Fruit fly (Drosophila melanogaster) whole organism, embryonic: ENCODE measurements around the gene RabX4.

ENCODE experiments used
- Adf1 ChIP-seq: fragments of 200-800 bp; sonication (Bioruptor generic); IDR thresholded peaks from 2 replicates; pipeline ENCODE4 v1.3.6; 2022; ENCODE audit warnings: missing biosample characterization, missing genetic modification characterization
- CG10979 ChIP-seq: fragments of 200-800 bp; sonication (Bioruptor generic); optimal IDR thresholded peaks from 2 replicates; lab custom pipeline; 2018; ENCODE audit warnings: missing biosample characterization, mild to moderate bottlenecking, missing genetic modification characterization, moderate library complexity
- CG12236 ChIP-seq: fragments of 200-800 bp; sonication (Bioruptor generic); optimal IDR thresholded peaks from 2 replicates; lab custom pipeline; 2016; ENCODE audit warnings: missing biosample characterization, missing genetic modification characterization
- CG12659 ChIP-seq: fragments of 200-800 bp; sonication (Bioruptor generic); optimal IDR thresholded peaks from 3 replicates; lab custom pipeline; 2017; ENCODE audit warnings: mild to moderate bottlenecking, missing biosample characterization, missing genetic modification reagents, missing genetic modification characterization
- CG12942 ChIP-seq: fragments of 200-800 bp; sonication (Bioruptor generic); optimal IDR thresholded peaks from 3 replicates; lab custom pipeline; 2016; ENCODE audit warnings: missing biosample characterization, missing genetic modification characterization
- CG13424 ChIP-seq: fragments of 200-800 bp; sonication (Bioruptor generic); optimal IDR thresholded peaks from 2 replicates; lab custom pipeline; 2019; ENCODE audit warnings: missing biosample characterization, mild to moderate bottlenecking, missing genetic modification characterization, moderate library complexity
- CG15514 ChIP-seq: fragments of 200-800 bp; sonication (Bioruptor generic); optimal IDR thresholded peaks from 3 replicates; lab custom pipeline; 2017; ENCODE audit warnings: missing biosample characterization, missing genetic modification characterization, mild to moderate bottlenecking, moderate library complexity, missing genetic modification reagents
- CG15696 ChIP-seq: fragments of 200-800 bp; sonication (Bioruptor generic); optimal IDR thresholded peaks from 2 replicates; lab custom pipeline; 2019; ENCODE audit warnings: missing biosample characterization, mild to moderate bottlenecking, missing genetic modification characterization, moderate library complexity
- CG16815 ChIP-seq: fragments of 200-800 bp; sonication (Bioruptor generic); optimal IDR thresholded peaks from 3 replicates; lab custom pipeline; 2017; ENCODE audit warnings: missing biosample characterization, mild to moderate bottlenecking, missing genetic modification characterization
- CG17186 ChIP-seq: fragments of 200-800 bp; sonication (Bioruptor generic); optimal IDR thresholded peaks from 3 replicates; lab custom pipeline; 2017; ENCODE audit warnings: missing biosample characterization, missing genetic modification reagents, missing genetic modification characterization
- CG17328 ChIP-seq: fragments of 200-800 bp; sonication (Bioruptor generic); IDR thresholded peaks from 2 replicates; pipeline ENCODE4 v1.3.6; 2022; ENCODE audit warnings: missing biosample characterization, missing genetic modification characterization
- CG17359 ChIP-seq: fragments of 200-800 bp; sonication (Bioruptor generic); optimal IDR thresholded peaks from 3 replicates; lab custom pipeline; 2018; ENCODE audit warnings: missing biosample characterization, mild to moderate bottlenecking, missing genetic modification characterization, moderate library complexity
- CG17568 ChIP-seq: fragments of 200-800 bp; sonication (Bioruptor generic); optimal IDR thresholded peaks from 2 replicates; lab custom pipeline; 2018; ENCODE audit warnings: missing biosample characterization, mild to moderate bottlenecking, missing genetic modification characterization, moderate library complexity
- CG18476 ChIP-seq: fragments of 200-800 bp; sonication (Bioruptor generic); optimal IDR thresholded peaks from 2 replicates; lab custom pipeline; 2016; ENCODE audit warnings: missing biosample characterization, mild to moderate bottlenecking, missing genetic modification characterization
- CG2199 ChIP-seq: fragments of 200-800 bp; sonication (Bioruptor generic); IDR thresholded peaks from 3 replicates; pipeline ENCODE4 v1.3.6; 2022; ENCODE audit warnings: missing biosample characterization, missing genetic modification characterization
- CG31365 ChIP-seq: fragments of 200-800 bp; sonication (Bioruptor generic); optimal IDR thresholded peaks from 2 replicates; lab custom pipeline; 2018; ENCODE audit warnings: missing biosample characterization, mild to moderate bottlenecking, missing genetic modification characterization
- CG4404 ChIP-seq: fragments of 200-800 bp; sonication (Bioruptor generic); IDR thresholded peaks from 2 replicates; pipeline ENCODE4 v1.3.6; 2022; ENCODE audit warnings: missing biosample characterization, missing genetic modification characterization
- CG6175 ChIP-seq: fragments of 200-800 bp; sonication (Bioruptor generic); IDR thresholded peaks from 3 replicates; pipeline ENCODE4 v1.3.6; 2022; ENCODE audit warnings: missing biosample characterization, missing genetic modification characterization
- CG6765 ChIP-seq: fragments of 200-800 bp; sonication (Bioruptor generic); optimal IDR thresholded peaks from 3 replicates; lab custom pipeline; 2017; ENCODE audit warnings: missing biosample characterization, mild to moderate bottlenecking, missing genetic modification characterization
- CG6854 ChIP-seq: fragments of 200-800 bp; sonication (Bioruptor generic); optimal IDR thresholded peaks from 3 replicates; lab custom pipeline; 2017; ENCODE audit warnings: missing biosample characterization, mild to moderate bottlenecking, missing genetic modification characterization
- CG9797 ChIP-seq: fragments of 200-800 bp; sonication (Bioruptor generic); optimal IDR thresholded peaks from 3 replicates; lab custom pipeline; 2018; ENCODE audit warnings: missing biosample characterization, mild to moderate bottlenecking, missing genetic modification characterization
- D19B ChIP-seq: fragments of 200-800 bp; sonication (Bioruptor generic); optimal IDR thresholded peaks from 2 replicates; lab custom pipeline; 2017; ENCODE audit warnings: missing biosample characterization, mild to moderate bottlenecking, missing genetic modification characterization
- Dbx ChIP-seq: fragments of 200-800 bp; sonication (Bioruptor generic); IDR thresholded peaks from 3 replicates; pipeline ENCODE4 v1.3.6; 2022; ENCODE audit warnings: missing biosample characterization, missing genetic modification characterization
- Dek ChIP-seq: fragments of 200-800 bp; sonication (Bioruptor generic); optimal IDR thresholded peaks from 3 replicates; lab custom pipeline; 2019; ENCODE audit warnings: missing biosample characterization, mild to moderate bottlenecking, missing genetic modification characterization, moderate library complexity
- Dll ChIP-seq: fragments of 200-800 bp; sonication (Bioruptor generic); IDR thresholded peaks from 4 replicates; pipeline ENCODE4 v1.3.6; 2022; ENCODE audit warnings: missing biosample characterization, missing genetic modification characterization; ENCODE audit not compliant: partially characterized antibody
- Doc2 ChIP-seq: fragments of 200-800 bp; sonication (Bioruptor generic); IDR thresholded peaks from 2 replicates; pipeline ENCODE4 v1.3.6; 2022; ENCODE audit warnings: missing biosample characterization, missing genetic modification characterization
- Dref ChIP-seq: fragments of 200-800 bp; sonication (Bioruptor generic); IDR thresholded peaks from 2 replicates; pipeline ENCODE4 v1.3.6; 2022; ENCODE audit warnings: missing biosample characterization, missing genetic modification characterization
- H15 ChIP-seq: fragments of 200-800 bp; sonication (Bioruptor generic); IDR thresholded peaks from 3 replicates; pipeline ENCODE4 v1.3.6; 2022; ENCODE audit warnings: missing biosample characterization, missing genetic modification characterization
- HmgD ChIP-seq: fragments of 200-800 bp; sonication (Bioruptor generic); optimal IDR thresholded peaks from 3 replicates; lab custom pipeline; 2016; ENCODE audit warnings: missing biosample characterization, missing genetic modification characterization
- Hmr ChIP-seq: fragments of 200-800 bp; sonication (Bioruptor generic); optimal IDR thresholded peaks from 3 replicates; lab custom pipeline; 2017; ENCODE audit warnings: mild to moderate bottlenecking, missing biosample characterization, missing genetic modification reagents, missing genetic modification characterization
- Optix ChIP-seq: fragments of 200-800 bp; sonication (Bioruptor generic); IDR thresholded peaks from 3 replicates; pipeline ENCODE4 v1.3.6; 2022; ENCODE audit warnings: missing biosample characterization, missing genetic modification characterization
- Ptx1 ChIP-seq: fragments of 200-800 bp; sonication (Bioruptor generic); IDR thresholded peaks from 2 replicates; pipeline ENCODE4 v1.3.6; 2022; ENCODE audit warnings: missing biosample characterization, missing genetic modification characterization
- Spps ChIP-seq: fragments of 200-800 bp; sonication (Bioruptor generic); optimal IDR thresholded peaks from 2 replicates; lab custom pipeline; 2018; ENCODE audit warnings: missing biosample characterization, mild to moderate bottlenecking, missing genetic modification characterization
- Sry-β ChIP-seq: fragments of 200-800 bp; sonication (Bioruptor generic); optimal IDR thresholded peaks from 2 replicates; lab custom pipeline; 2018; ENCODE audit warnings: missing biosample characterization, mild to moderate bottlenecking, missing genetic modification characterization, moderate library complexity
- Taf1 ChIP-seq: fragments of 200-800 bp; sonication (Bioruptor generic); IDR thresholded peaks from 2 replicates; pipeline ENCODE4 v1.3.6; 2022; ENCODE audit warnings: missing biosample characterization, missing genetic modification characterization
- ara ChIP-seq: fragments of 200-800 bp; sonication (Bioruptor generic); IDR thresholded peaks from 2 replicates; pipeline ENCODE4 v1.3.6; 2022; ENCODE audit warnings: missing biosample characterization, missing genetic modification characterization
- cad ChIP-seq: fragments of >200 bp; optimal IDR thresholded peaks from 2 replicates; lab custom pipeline; 2017; ENCODE audit warnings: missing biosample characterization, missing genetic modification characterization
- chif ChIP-seq, 2 experiments: fragments of 200-800 bp; sonication (Bioruptor generic); optimal IDR thresholded peaks; 3 replicates each; lab custom pipeline; 2016; ENCODE audit warnings: missing biosample characterization in 2 of 2, missing genetic modification characterization in 2 of 2
- crp ChIP-seq, 2 experiments: fragments of 200-800 bp; sonication (Bioruptor generic); optimal IDR thresholded peaks; 2 replicates in 1 of 2; 3 replicates in 1 of 2; lab custom pipeline; 2017; ENCODE audit warnings: missing biosample characterization in 2 of 2, missing genetic modification characterization in 2 of 2, mild to moderate bottlenecking in 1 of 2, moderate library complexity in 1 of 2
- disco-r ChIP-seq: fragments of 200-800 bp; sonication (Bioruptor generic); optimal IDR thresholded peaks from 2 replicates; lab custom pipeline; 2016; ENCODE audit warnings: missing biosample characterization, missing genetic modification characterization
- esg ChIP-seq: fragments of 200-800 bp; sonication (Bioruptor generic); conservative IDR thresholded peaks from 2 replicates; pipeline ENCODE4 v1.3.6; 2022; ENCODE audit warnings: missing biosample characterization, missing genetic modification characterization
- gcm ChIP-seq: fragments of 200-800 bp; sonication (Bioruptor generic); optimal IDR thresholded peaks from 2 replicates; lab custom pipeline; 2019; ENCODE audit warnings: missing biosample characterization, mild to moderate bottlenecking, missing genetic modification characterization, moderate library complexity
- gsb-n ChIP-seq: fragments of 200-800 bp; sonication (Bioruptor generic); optimal IDR thresholded peaks from 3 replicates; lab custom pipeline; 2018; ENCODE audit warnings: missing biosample characterization, mild to moderate bottlenecking, missing genetic modification characterization
- lilli ChIP-seq: fragments of 200-800 bp; sonication (Bioruptor generic); optimal IDR thresholded peaks from 3 replicates; lab custom pipeline; 2016; ENCODE audit warnings: missing biosample characterization, missing genetic modification characterization
- prd ChIP-seq, 3 experiments: fragments of >200 bp in 2 of 3; fragments of 200-800 bp in 1 of 3; sonication (Bioruptor generic) in 1 of 3; optimal IDR thresholded peaks in 2 of 3; IDR thresholded peaks in 1 of 3; 2 replicates in 2 of 3; 3 replicates in 1 of 3; pipeline versions ENCODE4 v1.3.6 to Lab custom; 2017 to 2022; ENCODE audit warnings: missing biosample characterization in 1 of 3, missing genetic modification characterization in 1 of 3
- pros ChIP-seq: fragments of 200-800 bp; sonication (Bioruptor generic); optimal IDR thresholded peaks from 3 replicates; lab custom pipeline; 2019; ENCODE audit warnings: missing biosample characterization, mild to moderate bottlenecking, missing genetic modification characterization, moderate library complexity
- slp2 ChIP-seq: fragments of 200-800 bp; sonication (Bioruptor generic); optimal IDR thresholded peaks from 2 replicates; lab custom pipeline; 2016; ENCODE audit warnings: missing biosample characterization, missing genetic modification characterization
- sqz ChIP-seq: fragments of 200-800 bp; sonication (Bioruptor generic); optimal IDR thresholded peaks from 3 replicates; lab custom pipeline; 2018; ENCODE audit warnings: missing biosample characterization, mild to moderate bottlenecking, missing genetic modification characterization
- tll ChIP-seq, 2 experiments: fragments of 200-800 bp in 1 of 2; fragments of >200 bp in 1 of 2; sonication (Bioruptor generic) in 1 of 2; optimal IDR thresholded peaks; 2 replicates each; lab custom pipeline; 2017 to 2019; ENCODE audit warnings: missing biosample characterization in 2 of 2, missing genetic modification characterization in 2 of 2, mild to moderate bottlenecking in 1 of 2, moderate library complexity in 1 of 2
- wdn ChIP-seq: fragments of 200-800 bp; sonication (Bioruptor generic); IDR thresholded peaks from 2 replicates; pipeline ENCODE4 v1.3.6; 2022; ENCODE audit warnings: missing biosample characterization, missing genetic modification characterization

RabX4 gene

DNA sequence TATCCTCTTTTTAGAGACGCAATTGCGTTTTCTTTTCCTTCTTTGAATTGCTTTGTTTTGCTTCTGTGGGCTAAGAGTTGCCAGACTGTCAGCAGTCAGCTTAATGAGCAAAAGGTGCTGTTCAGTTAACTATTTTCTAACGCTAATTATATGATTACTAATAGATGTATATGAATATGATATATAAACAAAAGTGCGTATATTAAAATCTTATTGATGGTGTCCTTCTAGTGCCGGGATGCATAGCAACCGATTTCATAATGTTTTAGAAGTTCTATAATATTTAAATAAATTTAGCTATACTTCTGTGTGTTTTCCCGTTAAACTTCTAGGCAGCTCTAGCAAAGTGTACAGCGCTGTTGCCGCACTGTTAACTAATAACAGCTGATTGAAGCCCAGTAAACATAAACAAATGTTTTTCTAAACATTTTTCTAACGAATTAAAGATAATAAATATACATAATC lies 1.7 kb upstream of the RabX4 start, which contains the start of the genes Kaz and CG43273 (continued):
- peak in 1 of 2 experiments; percentile 28 for TF ChIP-seq tll (GFP tag; optimal IDR thresholded peaks at IDR 0.05; lab: Kevin White, UChicago)
- peak; percentile 77 for TF ChIP-seq CG13424 (tag; lab: Kevin White, UChicago)
- TF ChIP-seq CG15696 (tag; lab: Kevin White, UChicago): peak; percentile 67
- TF ChIP-seq ara: no peak
- TF ChIP-seq CG17328 (GFP tag; lab: Robert Waterston, UW): peak; percentile 33; the same call in 1 of the 2 replicates
- TF ChIP-seq CG17186: peak; percentile 44
- no peak for TF ChIP-seq H15
- TF ChIP-seq Optix (GFP tag; lab: Robert Waterston, UW): no peak
- TF ChIP-seq prd (optimal IDR thresholded peaks at IDR 0.05; lab: Kevin White, UChicago): no peak
- TF ChIP-seq prd (GFP tag; IDR thresholded peaks at IDR 0.05; lab: Robert Waterston, UW): peak; percentile 64; the same call in 2 of the 3 replicates
- TF ChIP-seq CG12942 (GFP tag; lab: Kevin White, UChicago): peak; percentile 40
- TF ChIP-seq lilli (GFP tag; lab: Kevin White, UChicago): peak; percentile 73
- peak; percentile 68 for TF ChIP-seq CG12659 (GFP tag; lab: Kevin White, UChicago)
- peak; percentile 100 for TF ChIP-seq Sry-β
- TF ChIP-seq CG6765 (GFP tag; lab: Kevin White, UChicago): no peak
- TF ChIP-seq Ptx1: peak; percentile 75
- no peak for TF ChIP-seq slp2 (GFP tag; lab: Kevin White, UChicago)
- TF ChIP-seq crp (GFP tag; optimal IDR thresholded peaks at IDR 0.05; lab: Kevin White, UChicago): peak; percentile 34 to 89
- no peak for TF ChIP-seq HmgD (GFP tag; lab: Kevin White, UChicago)
- no peak for TF ChIP-seq gcm (GFP tag; lab: Kevin White, UChicago)
- TF ChIP-seq CG4404 (GFP tag; lab: Robert Waterston, UW): no peak
- TF ChIP-seq wdn (GFP tag; lab: Robert Waterston, UW): 0 out of 2 replicates have a peak, but pooled peaks have one; percentile 19
- no peak for TF ChIP-seq Taf1 (GFP tag; lab: Robert Waterston, UW)
- TF ChIP-seq CG10979 (tag; lab: Kevin White, UChicago): peak; percentile 56
- no peak for TF ChIP-seq pros (GFP tag; lab: Kevin White, UChicago)
- TF ChIP-seq D19B (GFP tag; lab: Kevin White, UChicago): no peak
- no peak for TF ChIP-seq Dek (tag; lab: Kevin White, UChicago)
- TF ChIP-seq Hmr: peak; percentile 42
- peak; percentile 11 for TF ChIP-seq CG6854 (GFP tag; lab: Kevin White, UChicago)
- TF ChIP-seq esg: peak; percentile 25; the same call in 1 of the 2 replicates
- TF ChIP-seq Spps: no peak
- no peak for TF ChIP-seq CG2199 (GFP tag; lab: Robert Waterston, UW)
- no peak for TF ChIP-seq Doc2 (GFP tag; lab: Robert Waterston, UW)
- TF ChIP-seq CG17568 (GFP tag; lab: Kevin White, UChicago): no peak
- no peak for TF ChIP-seq sqz (GFP tag; lab: Kevin White, UChicago)
- no peak for TF ChIP-seq Adf1 (GFP tag; lab: Robert Waterston, UW)
- TF ChIP-seq CG18476 (GFP tag; lab: Kevin White, UChicago): peak; percentile 31
- no peak for TF ChIP-seq cad (GFP tag; lab: Kevin White, UChicago)
- TF ChIP-seq CG15514 (GFP tag; lab: Kevin White, UChicago): peak; percentile 37
- no peak for TF ChIP-seq CG31365
- peak in 1 of 2 experiments; percentile 11 for TF ChIP-seq chif (GFP tag; optimal IDR thresholded peaks at IDR 0.05; lab: Kevin White, UChicago)
- no peak for TF ChIP-seq Dref (GFP tag; lab: Robert Waterston, UW)
- TF ChIP-seq CG12236 (GFP tag; lab: Kevin White, UChicago): no peak
- TF ChIP-seq gsb-n (tag; lab: Kevin White, UChicago): no peak
- peak; percentile 46 for TF ChIP-seq CG17359 (tag; lab: Kevin White, UChicago)
- no peak for TF ChIP-seq CG6175
- no peak for TF ChIP-seq disco-r (GFP tag; lab: Kevin White, UChicago)
- no peak for TF ChIP-seq CG9797 (GFP tag; lab: Kevin White, UChicago)
- TF ChIP-seq Dbx (GFP tag; lab: Robert Waterston, UW): no peak
- 0 out of 4 replicates have a peak, but pooled peaks have one; percentile 25 for TF ChIP-seq Dll (GFP tag; lab: Robert Waterston, UW)
- TF ChIP-seq CG16815 (GFP tag; lab: Kevin White, UChicago): no peak
